Worm (Caenorhabditis elegans) whole organism, L4 larva: ENCODE data around the gene zyg-12.

Experiments used
- F26F4.8 ChIP-seq: fragments of 200-800 bp; sonication (Bioruptor generic); conservative IDR thresholded peaks from 2 replicates; pipeline ENCODE4 v1.3.6; 2022; ENCODE audit warnings: missing genetic modification characterization, missing compliant biosample characterization
- F37D6.2 ChIP-seq: sonication (generic microtip); optimal IDR thresholded peaks from 2 replicates; lab custom pipeline; 2016; ENCODE audit warnings: mild to moderate bottlenecking, missing genetic modification characterization, missing compliant biosample characterization
- F49E8.2 ChIP-seq: sonication (generic microtip); optimal IDR thresholded peaks from 2 replicates; lab custom pipeline; 2016; ENCODE audit warnings: missing compliant biosample characterization, mild to moderate bottlenecking, missing genetic modification characterization, borderline replicate concordance
- R02D3.7 ChIP-seq: fragments of 150-350 bp; sonication (generic microtip); optimal IDR thresholded peaks from 3 replicates; lab custom pipeline; 2014; ENCODE audit warnings: missing biosample characterization, missing genetic modification characterization
- T20F7.1 ChIP-seq: fragments of 200-800 bp; sonication (Bioruptor generic); optimal IDR thresholded peaks from 2 replicates; lab custom pipeline; 2018; ENCODE audit warnings: mild to moderate bottlenecking, missing genetic modification characterization, missing compliant biosample characterization
- T26A8.4 ChIP-seq: fragments of 200-800 bp; sonication (Bioruptor generic); IDR thresholded peaks from 2 replicates; pipeline ENCODE4 v1.3.6; 2022; ENCODE audit warnings: missing genetic modification characterization, missing compliant biosample characterization
- Y48G9A.11 ChIP-seq: fragments of 200-800 bp; sonication (Bioruptor generic); IDR thresholded peaks from 2 replicates; pipeline ENCODE4 v1.3.6; 2022; ENCODE audit warnings: missing genetic modification reagents, missing genetic modification characterization, missing compliant biosample characterization
- ZK337.2 ChIP-seq: fragments of 200-800 bp; sonication (Bioruptor generic); IDR thresholded peaks from 2 replicates; pipeline ENCODE4 v1.3.6; 2022; ENCODE audit warnings: missing genetic modification reagents, missing genetic modification characterization, missing compliant biosample characterization
- ZK546.5 ChIP-seq, 2 experiments: sonication (generic microtip); optimal IDR thresholded peaks; 2 replicates each; lab custom pipeline; 2017; ENCODE audit warnings: missing biosample characterization in 2 of 2, missing genetic modification characterization in 2 of 2
- aha-1 ChIP-seq: fragments of 150-350 bp; peaks from one replicate; lab custom pipeline; 2014; ENCODE audit warnings: missing biosample characterization, missing genetic modification characterization
- arid-1 ChIP-seq: fragments of 200-800 bp; sonication (Bioruptor generic); conservative IDR thresholded peaks from 2 replicates; pipeline ENCODE4 v1.3.6; 2022; ENCODE audit warnings: missing genetic modification reagents, missing genetic modification characterization, missing compliant biosample characterization
- attf-4 ChIP-seq: sonication (generic microtip); optimal IDR thresholded peaks from 3 replicates; lab custom pipeline; 2017; ENCODE audit warnings: missing biosample characterization, missing genetic modification characterization
- ceh-20 ChIP-seq: fragments of 200-800 bp; sonication (Bioruptor generic); IDR thresholded peaks from 2 replicates; pipeline ENCODE4 v1.3.6; 2022; ENCODE audit warnings: missing genetic modification reagents, missing genetic modification characterization, missing compliant biosample characterization
- ceh-32 ChIP-seq: sonication (generic microtip); optimal IDR thresholded peaks from 2 replicates; lab custom pipeline; 2016; ENCODE audit warnings: mild to moderate bottlenecking, missing genetic modification characterization, missing compliant biosample characterization; ENCODE audit not compliant: poor library complexity
- ctbp-1 ChIP-seq: fragments of 200-800 bp; sonication (Bioruptor generic); IDR thresholded peaks from 2 replicates; pipeline ENCODE4 v1.3.6; 2022; ENCODE audit warnings: missing genetic modification reagents, missing genetic modification characterization, missing compliant biosample characterization
- dmd-6 ChIP-seq: fragments of 200-800 bp; sonication (Bioruptor generic); IDR thresholded peaks from 2 replicates; pipeline ENCODE4 v1.3.6; 2022; ENCODE audit warnings: missing genetic modification reagents, missing genetic modification characterization, missing compliant biosample characterization
- dmd-8 ChIP-seq: fragments of 200-800 bp; sonication (Bioruptor generic); IDR thresholded peaks from 2 replicates; pipeline ENCODE4 v1.3.6; 2022; ENCODE audit warnings: missing genetic modification characterization, missing compliant biosample characterization
- dmd-9 ChIP-seq: fragments of 200-800 bp; sonication (Bioruptor generic); IDR thresholded peaks from 2 replicates; pipeline ENCODE4 v1.3.6; 2022; ENCODE audit warnings: missing genetic modification reagents, missing genetic modification characterization, missing compliant biosample characterization
- egl-27 ChIP-seq: sonication (generic microtip); optimal IDR thresholded peaks from 3 replicates; lab custom pipeline; 2017; ENCODE audit warnings: missing biosample characterization, missing genetic modification reagents, missing genetic modification characterization
- hlh-30 ChIP-seq: sonication (generic microtip); optimal IDR thresholded peaks from 2 replicates; lab custom pipeline; 2017; ENCODE audit warnings: antibody characterized with exemption, mild to moderate bottlenecking, missing genetic modification characterization, missing compliant biosample characterization; ENCODE audit not compliant: insufficient read depth
- lim-7 ChIP-seq: fragments of 200-800 bp; sonication (Bioruptor generic); IDR thresholded peaks from 2 replicates; pipeline ENCODE4 v1.3.6; 2022; ENCODE audit warnings: missing genetic modification characterization, missing compliant biosample characterization
- lin-1 ChIP-seq: fragments of 200-800 bp; sonication (Bioruptor generic); IDR thresholded peaks from 2 replicates; pipeline ENCODE4 v1.3.6; 2022; ENCODE audit warnings: missing genetic modification reagents, missing genetic modification characterization, missing compliant biosample characterization
- lin-15B ChIP-seq: fragments of 150-350 bp; sonication (generic microtip); optimal IDR thresholded peaks from 3 replicates; lab custom pipeline; 2014; ENCODE audit warnings: missing biosample characterization, missing genetic modification characterization
- lsy-2 ChIP-seq, 2 experiments: fragments of 150-350 bp in 1 of 2; sonication (generic microtip) in 1 of 2; optimal IDR thresholded peaks; 2 replicates each; lab custom pipeline; 2014 to 2017; ENCODE audit warnings: missing biosample characterization in 2 of 2, missing genetic modification characterization in 2 of 2
- madf-5 ChIP-seq, 2 experiments: fragments of 200-800 bp; sonication (Bioruptor generic); IDR thresholded peaks; 2 replicates each; pipeline ENCODE4 v1.3.6; 2022; ENCODE audit warnings: missing compliant biosample characterization in 2 of 2, missing genetic modification characterization in 2 of 2
- mdl-1 ChIP-seq, 2 experiments: fragments of 150-350 bp in 1 of 2; sonication (generic microtip) in 1 of 2; optimal IDR thresholded peaks; 2 replicates each; lab custom pipeline; 2014 to 2017; ENCODE audit warnings: missing biosample characterization in 2 of 2, missing genetic modification characterization in 2 of 2
- mdt-29 ChIP-seq: fragments of 200-800 bp; sonication (Bioruptor generic); IDR thresholded peaks from 2 replicates; pipeline ENCODE4 v1.3.6; 2022; ENCODE audit warnings: missing genetic modification reagents, missing genetic modification characterization, missing compliant biosample characterization
- mes-2 ChIP-seq: sonication (generic microtip); optimal IDR thresholded peaks from 2 replicates; lab custom pipeline; 2016; ENCODE audit warnings: missing genotype, mild to moderate bottlenecking, missing genetic modification characterization, missing compliant biosample characterization; ENCODE audit not compliant: poor library complexity, severe bottlenecking
- mxl-2 ChIP-seq: fragments of 200-800 bp; sonication (Bioruptor generic); conservative IDR thresholded peaks from 2 replicates; pipeline ENCODE4 v1.3.6; 2022; ENCODE audit warnings: missing genetic modification reagents, missing genetic modification characterization, missing compliant biosample characterization
- mxl-3 ChIP-seq: fragments of 200-800 bp; sonication (Bioruptor generic); optimal IDR thresholded peaks from 2 replicates; lab custom pipeline; 2018; ENCODE audit warnings: mild to moderate bottlenecking, missing genetic modification characterization, missing compliant biosample characterization
- nhr-10 ChIP-seq: fragments of 150-350 bp; optimal IDR thresholded peaks from 2 replicates; lab custom pipeline; 2014; ENCODE audit warnings: missing biosample characterization, missing genetic modification characterization
- nhr-102 ChIP-seq: sonication (generic microtip); optimal IDR thresholded peaks from 2 replicates; lab custom pipeline; 2016; ENCODE audit warnings: mild to moderate bottlenecking, missing genetic modification characterization, moderate library complexity, missing compliant biosample characterization
- nhr-11 ChIP-seq: fragments of 150-350 bp; optimal IDR thresholded peaks from 2 replicates; lab custom pipeline; 2014; ENCODE audit warnings: missing biosample characterization, missing genetic modification characterization
- nhr-6 ChIP-seq: fragments of 150-350 bp; optimal IDR thresholded peaks from 2 replicates; lab custom pipeline; 2014; ENCODE audit warnings: missing biosample characterization, missing genetic modification characterization
- nhr-76 ChIP-seq: fragments of 150-350 bp; optimal IDR thresholded peaks from 2 replicates; lab custom pipeline; 2014; ENCODE audit warnings: missing biosample characterization, missing genetic modification characterization
- nhr-77 ChIP-seq: fragments of 150-350 bp; optimal IDR thresholded peaks from 2 replicates; lab custom pipeline; 2014; ENCODE audit warnings: missing biosample characterization, missing genetic modification characterization
- php-3 ChIP-seq: fragments of 200-800 bp; sonication (Bioruptor generic); IDR thresholded peaks from 2 replicates; pipeline ENCODE4 v1.3.6; 2022; ENCODE audit warnings: missing genetic modification reagents, missing genetic modification characterization, missing compliant biosample characterization
- skn-1 ChIP-seq: fragments of 150-350 bp; optimal IDR thresholded peaks from 2 replicates; lab custom pipeline; 2014; ENCODE audit warnings: missing biosample characterization, missing genetic modification characterization
- snpc-1.2 ChIP-seq: fragments of 200-800 bp; sonication (Bioruptor generic); IDR thresholded peaks from 2 replicates; pipeline ENCODE4 v1.3.6; 2022; ENCODE audit warnings: missing genetic modification reagents, missing genetic modification characterization, missing compliant biosample characterization
- snpc-4 ChIP-seq: fragments of 150-350 bp; optimal IDR thresholded peaks from 2 replicates; lab custom pipeline; 2014; ENCODE audit warnings: missing biosample characterization, missing genetic modification characterization
- spr-1 ChIP-seq: sonication (generic microtip); optimal IDR thresholded peaks from 2 replicates; lab custom pipeline; 2016; ENCODE audit warnings: mild to moderate bottlenecking, missing genetic modification characterization, missing compliant biosample characterization
- tra-1 ChIP-seq: fragments of 200-800 bp; sonication (Bioruptor generic); IDR thresholded peaks from 2 replicates; pipeline ENCODE4 v1.3.6; 2022; ENCODE audit warnings: missing genetic modification reagents, missing genetic modification characterization, missing compliant biosample characterization
- unc-130 ChIP-seq: sonication (generic microtip); optimal IDR thresholded peaks from 2 replicates; lab custom pipeline; 2016; ENCODE audit warnings: missing genetic modification reagents, missing genetic modification characterization, missing compliant biosample characterization
- vab-7 ChIP-seq: fragments of 200-800 bp; sonication (Bioruptor generic); IDR thresholded peaks from 2 replicates; pipeline ENCODE4 v1.3.6; 2022; ENCODE audit warnings: missing genetic modification reagents, missing genetic modification characterization, missing compliant biosample characterization
- zfp-2 ChIP-seq: sonication (generic microtip); optimal IDR thresholded peaks from 2 replicates; lab custom pipeline; 2016; ENCODE audit warnings: mild to moderate bottlenecking, missing genetic modification characterization, missing compliant biosample characterization
- zfp-3 ChIP-seq: fragments of 200-800 bp; sonication (Bioruptor generic); conservative IDR thresholded peaks from 2 replicates; pipeline ENCODE4 v1.3.6; 2022; ENCODE audit warnings: missing genetic modification reagents, missing genetic modification characterization, missing compliant biosample characterization
- zip-11 ChIP-seq: fragments of 200-800 bp; sonication (Bioruptor generic); IDR thresholded peaks from 2 replicates; pipeline ENCODE4 v1.3.6; 2022; ENCODE audit warnings: missing genetic modification characterization, missing compliant biosample characterization
- ztf-11 ChIP-seq: fragments of 150-350 bp; optimal IDR thresholded peaks from 2 replicates; lab custom pipeline; 2014; ENCODE audit warnings: missing biosample characterization, missing genetic modification characterization

Gene zyg-12

DNA sequence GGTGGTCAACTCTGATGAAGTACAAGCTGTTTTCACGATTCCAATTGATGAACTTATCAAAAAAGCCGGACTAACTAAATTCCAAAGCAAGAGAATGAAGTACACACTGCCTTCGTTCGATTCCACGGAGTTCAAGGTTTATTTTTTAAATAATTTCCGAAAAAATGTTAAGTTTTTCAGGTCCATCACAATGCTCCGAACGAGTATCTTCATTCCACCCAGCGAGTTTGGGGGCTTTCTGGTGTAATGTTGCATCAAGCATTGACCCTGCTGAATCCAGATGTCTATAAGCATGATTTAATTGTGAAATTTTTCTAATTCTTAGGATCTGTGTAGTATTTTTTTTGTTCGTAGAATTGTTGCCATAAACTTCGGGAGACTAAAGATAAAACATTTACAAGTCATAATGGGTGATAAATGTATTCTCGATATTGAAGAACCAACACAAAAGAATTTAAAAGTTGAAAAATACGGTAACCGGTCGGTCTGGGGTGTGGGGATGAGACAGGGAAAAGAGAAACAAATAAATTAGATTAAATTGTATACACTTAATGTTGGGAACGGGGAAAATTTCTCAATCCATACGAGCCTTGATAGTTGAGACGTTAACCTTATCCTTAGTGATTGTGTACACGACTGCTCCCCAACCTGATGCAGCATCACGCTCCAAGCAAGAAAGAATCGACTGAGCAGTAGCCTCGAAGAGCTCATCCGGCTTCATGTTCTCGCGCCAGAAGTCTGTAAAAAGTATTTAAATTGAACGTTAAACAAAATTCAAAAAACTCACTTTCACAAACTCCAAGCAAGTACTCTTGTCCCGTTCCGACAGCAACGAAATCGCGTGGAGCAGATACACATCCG is 4.6 kb downstream of the zyg-12 start (continued):
- TF ChIP-seq R02D3.7 = no peak
- TF ChIP-seq ctbp-1 = no peak
- TF ChIP-seq lin-1 (GFP tag; lab: Robert Waterston, UW) = no peak
- TF ChIP-seq snpc-1.2 (GFP tag; lab: Robert Waterston, UW) = peak; percentile 25; the same call in 1 of the 2 replicates
- TF ChIP-seq hlh-30 = no peak
- TF ChIP-seq ceh-32 (tag; lab: Kevin White, UChicago) = no peak
- no peak for TF ChIP-seq Y48G9A.11 (GFP tag; lab: Robert Waterston, UW)

DNA sequence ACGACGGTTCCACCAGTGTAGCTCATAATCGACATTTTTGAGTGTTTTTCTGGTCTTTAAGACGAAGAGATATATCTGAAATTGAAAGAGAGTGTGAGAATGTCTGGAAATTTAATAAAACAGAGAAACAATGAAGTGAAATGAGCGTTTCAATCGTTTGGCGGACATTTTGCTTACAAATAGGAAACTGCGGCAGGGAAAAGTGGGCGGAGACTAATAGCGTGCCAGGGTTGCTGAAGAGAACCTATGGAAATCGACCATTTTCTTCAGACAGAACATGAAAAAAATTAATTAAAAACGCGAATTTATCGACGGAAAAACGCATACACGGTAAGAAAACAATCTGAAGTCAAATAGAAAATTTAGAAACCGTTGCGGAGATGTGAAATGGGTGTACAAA is 5.7 kb downstream of the zyg-12 start, which contains the start of gene pbs-3:
Gene pbs-3, minus strand, starts transcription at position 75 of the 400 bp plus-strand sequence.
- TF ChIP-seq T26A8.4 (GFP tag; lab: Robert Waterston, UW) (no peak), unc-130 (GFP tag; lab: Kevin White, UChicago) (peak; percentile 83), nhr-6 (tag; lab: Kevin White, UChicago) (peak; percentile 82), lim-7 (GFP tag; lab: Robert Waterston, UW) (no peak), mes-2 (tag; lab: Kevin White, UChicago) (peak; percentile 95), nhr-102 (tag; lab: Kevin White, UChicago) (no peak), F26F4.8 (no peak), dmd-8 (GFP tag; lab: Robert Waterston, UW) (no peak), snpc-4 (no peak), mxl-3 (peak; percentile 12), nhr-10 (no peak), zip-11 (no peak), egl-27 (tag; lab: Kevin White, UChicago) (no peak), mdl-1 (tag; optimal IDR thresholded peaks at IDR 0.05; lab: Kevin White, UChicago) (peak in 1 of 2 experiments; percentile 5), ztf-11 (tag; lab: Kevin White, UChicago) (no peak), nhr-76 (tag; lab: Kevin White, UChicago) (no peak), ZK337.2 (no peak), F49E8.2 (no peak), vab-7 (GFP tag; lab: Robert Waterston, UW) (peak; percentile 54; the same call in 1 of the 2 replicates), ceh-20 (GFP tag; lab: Robert Waterston, UW) (no peak), ZK546.5 (tag; optimal IDR thresholded peaks at IDR 0.05; lab: Kevin White, UChicago) (no peak), php-3 (GFP tag; lab: Robert Waterston, UW) (no peak), dmd-9 (GFP tag; lab: Robert Waterston, UW) (no peak), T20F7.1 (GFP tag; lab: Kevin White, UChicago) (no peak), skn-1 (no peak), mxl-2 (no peak), lsy-2 (tag; optimal IDR thresholded peaks at IDR 0.05; lab: Kevin White, UChicago) (peak in 1 of 2 experiments; percentile 81), dmd-6 (GFP tag; lab: Robert Waterston, UW) (no peak; the same call in 1 of the 2 replicates), Y48G9A.11 (GFP tag; lab: Robert Waterston, UW) (0 out of 2 replicates have a peak, but pooled peaks have one; percentile 19), F37D6.2 (tag; lab: Kevin White, UChicago) (no peak), hlh-30 (no peak), madf-5 (GFP tag; IDR thresholded peaks at IDR 0.05; lab: Robert Waterston, UW) (0 out of 4 replicates have a peak, but pooled peaks of 1 of the 2 experiments have one; percentile 46), spr-1 (no peak), mdt-29 (no peak), zfp-3 (GFP tag; lab: Robert Waterston, UW) (no peak), tra-1 (no peak), lin-15B (no peak), nhr-77 (peak; percentile 73), arid-1 (GFP tag; lab: Robert Waterston, UW) (no peak), nhr-11 (tag; lab: Kevin White, UChicago) (peak; percentile 50), attf-4 (tag; lab: Kevin White, UChicago) (no peak), zfp-2 (no peak), aha-1 (tag; lab: Kevin White, UChicago) (no peak)
